Worm (Caenorhabditis elegans): ENCODE results near the gene K10D11.3.

K10D11.3 gene

ce11 chrIV:13015801-13016404 is 30.0 kb upstream of the K10D11.3 start:
- no peak for TF ChIP-seq dve-1 (tag; optimal IDR thresholded peaks at IDR 0.05)
- no peak for TF ChIP-seq gmeb-2 (tag; optimal IDR thresholded peaks at IDR 0.05)
- no peak for TF ChIP-seq unc-86 (tag; optimal IDR thresholded peaks at IDR 0.05)
- TF ChIP-seq tbx-2 (tag; optimal IDR thresholded peaks at IDR 0.05), result peak; percentile 35
- no peak for TF ChIP-seq T23F11.4 (GFP tag; optimal IDR thresholded peaks at IDR 0.05)
- TF ChIP-seq lin-11 (tag; optimal IDR thresholded peaks at IDR 0.05), result no peak
- peak; percentile 5 for TF ChIP-seq ceh-19 (GFP tag; optimal IDR thresholded peaks at IDR 0.05)
- TF ChIP-seq unc-42 (tag; optimal IDR thresholded peaks at IDR 0.05), result peak; percentile 56
- TF ChIP-seq ceh-22 (tag; optimal IDR thresholded peaks at IDR 0.05), result no peak
- TF ChIP-seq fkh-10 (GFP tag; optimal IDR thresholded peaks at IDR 0.05), result no peak
- TF ChIP-seq pha-2 (tag; optimal IDR thresholded peaks at IDR 0.05), result no peak
- TF ChIP-seq ttx-3 (tag; optimal IDR thresholded peaks at IDR 0.05), result no peak
- no peak for TF ChIP-seq pros-1 (tag; optimal IDR thresholded peaks at IDR 0.05)
- TF ChIP-seq ceh-45 (GFP tag; IDR thresholded peaks at IDR 0.05), result no peak
- no peak for TF ChIP-seq sox-4 (tag; optimal IDR thresholded peaks at IDR 0.05)
- no peak for TF ChIP-seq fax-1 (tag; optimal IDR thresholded peaks at IDR 0.05)
- no peak for TF ChIP-seq pax-1 (tag; optimal IDR thresholded peaks at IDR 0.05)
- no peak for TF ChIP-seq ceh-30 (tag; optimal IDR thresholded peaks at IDR 0.05)
- TF ChIP-seq ceh-31 (tag; optimal IDR thresholded peaks at IDR 0.05), result peak; percentile 27
- no peak for TF ChIP-seq ahr-1 (tag; optimal IDR thresholded peaks at IDR 0.05)
- TF ChIP-seq hlh-8 (tag; optimal IDR thresholded peaks at IDR 0.05), result peak; percentile 6
- TF ChIP-seq syd-9 (tag; optimal IDR thresholded peaks at IDR 0.05), result no peak
- TF ChIP-seq pqm-1 (tag; optimal IDR thresholded peaks at IDR 0.05), result no peak
- peak; percentile 79 for TF ChIP-seq unc-55 (GFP tag; optimal IDR thresholded peaks at IDR 0.05)

ce11 chrIV:13013711-13014341 is 27.9 kb upstream of the K10D11.3 start:
- TF ChIP-seq ceh-24 (tag; optimal IDR thresholded peaks at IDR 0.05) (no peak), ceh-31 (tag; optimal IDR thresholded peaks at IDR 0.05) (no peak), T23F11.4 (GFP tag; optimal IDR thresholded peaks at IDR 0.05) (no peak), tbx-7 (tag; optimal IDR thresholded peaks at IDR 0.05) (no peak), fax-1 (tag; optimal IDR thresholded peaks at IDR 0.05) (no peak), gmeb-2 (tag; optimal IDR thresholded peaks at IDR 0.05) (no peak), lin-11 (tag; optimal IDR thresholded peaks at IDR 0.05) (no peak), pax-1 (tag; optimal IDR thresholded peaks at IDR 0.05) (no peak), nhr-11 (tag; optimal IDR thresholded peaks at IDR 0.05) (no peak), pqm-1 (tag; optimal IDR thresholded peaks at IDR 0.05) (no peak), hlh-30 (tag; optimal IDR thresholded peaks at IDR 0.05; ENCODE audit: insufficient read depth) (no peak), ceh-19 (GFP tag; optimal IDR thresholded peaks at IDR 0.05) (no peak), hlh-15 (tag; optimal IDR thresholded peaks at IDR 0.05) (no peak), ahr-1 (tag; optimal IDR thresholded peaks at IDR 0.05) (no peak), ceh-45 (GFP tag; IDR thresholded peaks at IDR 0.05) (no peak), tbx-2 (tag; optimal IDR thresholded peaks at IDR 0.05) (no peak), unc-42 (tag; optimal IDR thresholded peaks at IDR 0.05) (no peak), pros-1 (tag; optimal IDR thresholded peaks at IDR 0.05) (no peak), dmd-4 (tag; optimal IDR thresholded peaks at IDR 0.05; ENCODE audit: borderline replicate concordance) (no peak)

- peak; percentile 37 for TF ChIP-seq pros-1 (tag; optimal IDR thresholded peaks at IDR 0.05)
- no peak for TF ChIP-seq sox-4 (tag; optimal IDR thresholded peaks at IDR 0.05)
- no peak for TF ChIP-seq ets-4 (tag; optimal IDR thresholded peaks at IDR 0.05)
- TF ChIP-seq nfya-1 (tag; optimal IDR thresholded peaks at IDR 0.05), result no peak
- peak; percentile 67 for TF ChIP-seq ceh-31 (tag; optimal IDR thresholded peaks at IDR 0.05)
Measured at ce11 chrIV:13013231-13013630, 27.3 kb upstream of the K10D11.3 start.

ce11 chrIV:13009507-13009906 is 23.6 kb upstream of the K10D11.3 start:
- TF ChIP-seq ceh-14 (tag; optimal IDR thresholded peaks at IDR 0.05) (no peak), C38D4.7 (GFP tag; optimal IDR thresholded peaks at IDR 0.05) (no peak), pat-9 (tag; optimal IDR thresholded peaks at IDR 0.05) (no peak), nhr-11 (tag; optimal IDR thresholded peaks at IDR 0.05) (no peak), nhr-232 (tag; optimal IDR thresholded peaks at IDR 0.05) (no peak), sox-4 (tag; optimal IDR thresholded peaks at IDR 0.05) (no peak), rnt-1 (tag; optimal IDR thresholded peaks at IDR 0.05) (no peak), ceh-34 (tag; optimal IDR thresholded peaks at IDR 0.05) (no peak), gmeb-2 (tag; optimal IDR thresholded peaks at IDR 0.05) (no peak), lin-11 (tag; optimal IDR thresholded peaks at IDR 0.05) (no peak), npax-4 (tag; optimal IDR thresholded peaks at IDR 0.05) (no peak), nfya-1 (tag; optimal IDR thresholded peaks at IDR 0.05) (no peak), elt-2 (tag; optimal IDR thresholded peaks at IDR 0.05) (no peak), pha-2 (tag; optimal IDR thresholded peaks at IDR 0.05) (no peak), ceh-45 (GFP tag; IDR thresholded peaks at IDR 0.05) (no peak), unc-55 (GFP tag; optimal IDR thresholded peaks at IDR 0.05) (no peak), unc-3 (GFP tag; conservative IDR thresholded peaks at IDR 0.05) (no peak), unc-3 (tag; optimal IDR thresholded peaks at IDR 0.05) (no peak), eyg-1 (tag; optimal IDR thresholded peaks at IDR 0.05) (no peak)
